Worm (Caenorhabditis elegans) whole organism, late embryonic: ENCODE measurements around the gene cox-16.

ENCODE experiments used
- F13H6.1 ChIP-seq: sonication (generic microtip); optimal IDR thresholded peaks from 2 replicates; lab custom pipeline; 2016; ENCODE audit warnings: missing genetic modification characterization, missing compliant biosample characterization
- K09A11.1 ChIP-seq: sonication (generic microtip); optimal IDR thresholded peaks from 2 replicates; lab custom pipeline; 2017; ENCODE audit warnings: antibody characterized with exemption, mild to moderate bottlenecking, missing genetic modification characterization, missing compliant biosample characterization; ENCODE audit not compliant: insufficient read depth
- T23F11.4 ChIP-seq: fragments of 200-800 bp; sonication (Bioruptor generic); optimal IDR thresholded peaks from 2 replicates; lab custom pipeline; 2018; ENCODE audit warnings: mild to moderate bottlenecking, missing genetic modification characterization, missing compliant biosample characterization
- Y22D7AL.16 ChIP-seq: sonication (generic microtip); optimal IDR thresholded peaks from 2 replicates; lab custom pipeline; 2016; ENCODE audit warnings: missing genetic modification characterization, missing compliant biosample characterization
- ceh-14 ChIP-seq: sonication (generic microtip); optimal IDR thresholded peaks from 2 replicates; lab custom pipeline; 2016; ENCODE audit warnings: missing genotype, missing genetic modification characterization, missing compliant biosample characterization
- ceh-18 ChIP-seq: sonication (generic microtip); optimal IDR thresholded peaks from 2 replicates; lab custom pipeline; 2016; ENCODE audit warnings: missing genetic modification characterization, missing compliant biosample characterization
- ceh-19 ChIP-seq: fragments of 200-800 bp; sonication (Bioruptor generic); optimal IDR thresholded peaks from 2 replicates; lab custom pipeline; 2018; ENCODE audit warnings: mild to moderate bottlenecking, missing genetic modification characterization, missing compliant biosample characterization
- ceh-2 ChIP-seq: sonication (generic microtip); optimal IDR thresholded peaks from 2 replicates; lab custom pipeline; 2016; ENCODE audit warnings: missing genotype, missing genetic modification characterization, missing compliant biosample characterization
- ceh-22 ChIP-seq: sonication (generic microtip); optimal IDR thresholded peaks from 2 replicates; lab custom pipeline; 2017; ENCODE audit warnings: missing biosample characterization, missing genetic modification characterization
- ceh-34 ChIP-seq: sonication (generic microtip); optimal IDR thresholded peaks from 2 replicates; lab custom pipeline; 2016; ENCODE audit warnings: mild to moderate bottlenecking, missing genetic modification characterization, missing compliant biosample characterization
- ceh-48 ChIP-seq: sonication (generic microtip); optimal IDR thresholded peaks from 2 replicates; lab custom pipeline; 2016; ENCODE audit warnings: missing genetic modification characterization, inconsistent platforms, missing compliant biosample characterization
- ceh-6 ChIP-seq: fragments of 200-800 bp; sonication (Bioruptor generic); optimal IDR thresholded peaks from 2 replicates; lab custom pipeline; 2018; ENCODE audit warnings: mild to moderate bottlenecking, missing genetic modification characterization, missing compliant biosample characterization
- dve-1 ChIP-seq: sonication (generic microtip); optimal IDR thresholded peaks from 2 replicates; lab custom pipeline; 2017; ENCODE audit warnings: antibody characterized with exemption, mild to moderate bottlenecking, missing genetic modification characterization, missing compliant biosample characterization
- elt-4 ChIP-seq: sonication (generic microtip); optimal IDR thresholded peaks from 2 replicates; lab custom pipeline; 2016; ENCODE audit warnings: missing genetic modification characterization, missing compliant biosample characterization
- fax-1 ChIP-seq: sonication (generic microtip); optimal IDR thresholded peaks from 2 replicates; lab custom pipeline; 2016; ENCODE audit warnings: missing genotype, missing genetic modification characterization, missing compliant biosample characterization
- fkh-6 ChIP-seq: sonication (generic microtip); optimal IDR thresholded peaks from 2 replicates; lab custom pipeline; 2016; ENCODE audit warnings: missing genetic modification characterization, missing compliant biosample characterization
- gmeb-2 ChIP-seq: sonication (generic microtip); optimal IDR thresholded peaks from 2 replicates; lab custom pipeline; 2016; ENCODE audit warnings: missing genetic modification characterization, inconsistent platforms, missing compliant biosample characterization
- hlh-13 ChIP-seq: fragments of 200-800 bp; sonication (Bioruptor generic); optimal IDR thresholded peaks from 2 replicates; lab custom pipeline; 2018; ENCODE audit warnings: mild to moderate bottlenecking, missing genetic modification characterization, missing compliant biosample characterization
- hlh-6 ChIP-seq: sonication (generic microtip); optimal IDR thresholded peaks from 2 replicates; lab custom pipeline; 2016; ENCODE audit warnings: missing genotype, missing genetic modification characterization, missing compliant biosample characterization
- madf-2 ChIP-seq: sonication (generic microtip); optimal IDR thresholded peaks from 2 replicates; lab custom pipeline; 2017; ENCODE audit warnings: missing genetic modification characterization, missing compliant biosample characterization
- mec-3 ChIP-seq: sonication (generic microtip); optimal IDR thresholded peaks from 2 replicates; lab custom pipeline; 2016; ENCODE audit warnings: borderline replicate concordance, missing genetic modification characterization, missing compliant biosample characterization
- nfya-1 ChIP-seq: sonication (generic microtip); optimal IDR thresholded peaks from 2 replicates; lab custom pipeline; 2017; ENCODE audit warnings: missing genetic modification characterization, mild to moderate bottlenecking, missing compliant biosample characterization, antibody characterized with exemption, moderate library complexity
- nhr-232 ChIP-seq: sonication (generic microtip); optimal IDR thresholded peaks from 2 replicates; lab custom pipeline; 2016; ENCODE audit warnings: missing genetic modification characterization, missing compliant biosample characterization
- odd-2 ChIP-seq: sonication (generic microtip); optimal IDR thresholded peaks from 2 replicates; lab custom pipeline; 2017; ENCODE audit warnings: antibody characterized with exemption, mild to moderate bottlenecking, missing genetic modification characterization, missing compliant biosample characterization
- pat-9 ChIP-seq: fragments of 200-800 bp; sonication (Bioruptor generic); optimal IDR thresholded peaks from 2 replicates; lab custom pipeline; 2018; ENCODE audit warnings: mild to moderate bottlenecking, missing genetic modification characterization, moderate library complexity, missing compliant biosample characterization
- pha-2 ChIP-seq: sonication (generic microtip); optimal IDR thresholded peaks from 2 replicates; lab custom pipeline; 2017; ENCODE audit warnings: mild to moderate bottlenecking, missing genetic modification characterization, missing compliant biosample characterization
- pha-4 ChIP-seq: fragments of 150-350 bp; optimal IDR thresholded peaks from 2 replicates; lab custom pipeline; 2018; ENCODE audit warnings: missing biosample characterization, missing genetic modification reagents, missing genetic modification characterization
- pqm-1 ChIP-seq: sonication (generic microtip); optimal IDR thresholded peaks from 2 replicates; lab custom pipeline; 2016; ENCODE audit warnings: missing genetic modification characterization, missing compliant biosample characterization
- rnt-1 ChIP-seq: sonication (generic microtip); optimal IDR thresholded peaks from 2 replicates; lab custom pipeline; 2016; ENCODE audit warnings: missing genetic modification characterization, missing compliant biosample characterization
- unc-3 ChIP-seq, 2 experiments: fragments of 200-800 bp in 1 of 2; sonication (Bioruptor generic) in 1 of 2; sonication (generic microtip) in 1 of 2; conservative IDR thresholded peaks in 1 of 2; optimal IDR thresholded peaks in 1 of 2; 2 replicates each; pipeline versions ENCODE4 v1.3.6 to Lab custom; 2016 to 2022; ENCODE audit warnings: missing compliant biosample characterization in 2 of 2, missing genetic modification characterization in 2 of 2, missing genetic modification reagents in 1 of 2
- unc-55 ChIP-seq: sonication (generic microtip); optimal IDR thresholded peaks from 2 replicates; lab custom pipeline; 2017; ENCODE audit warnings: missing biosample characterization, missing genetic modification reagents, missing genetic modification characterization
- zip-5 ChIP-seq: sonication (generic microtip); optimal IDR thresholded peaks from 2 replicates; lab custom pipeline; 2016; ENCODE audit warnings: missing genetic modification characterization, missing compliant biosample characterization

Gene cox-16

ce11 chrV:5548497-5548896 is 12.5 kb upstream of the cox-16 start (continued):
- no peak for TF ChIP-seq elt-4

- TF ChIP-seq hlh-6 (tag; lab: Kevin White, UChicago) = no peak
- no peak for TF ChIP-seq odd-2
- no peak for TF ChIP-seq dve-1 (tag; lab: Kevin White, UChicago)
- no peak for TF ChIP-seq nhr-232 (tag; lab: Kevin White, UChicago)
- TF ChIP-seq elt-4 = no peak
- TF ChIP-seq ceh-22 (tag; lab: Kevin White, UChicago) = no peak
- TF ChIP-seq ceh-48 (tag; lab: Kevin White, UChicago) = no peak
Observed at ce11 chrV:5548051-5548450, 12.0 kb upstream of the cox-16 start, which contains the start of gene ugt-48. Gene ugt-48, minus strand, starts transcription at chrV:5548062.

- TF ChIP-seq madf-2 (tag; lab: Kevin White, UChicago) (no peak), ceh-2 (tag; lab: Kevin White, UChicago) (no peak), pha-2 (tag; lab: Kevin White, UChicago) (no peak), unc-55 (no peak), ceh-19 (GFP tag; lab: Kevin White, UChicago) (no peak)
Observed at ce11 chrV:5538500-5538899, 2.5 kb upstream of the cox-16 start, which contains the start of gene cft-1. Gene cft-1, plus strand, starts transcription at chrV:5538800.

- TF ChIP-seq pqm-1 (no peak), nfya-1 (tag; lab: Kevin White, UChicago) (no peak), mec-3 (tag; lab: Kevin White, UChicago) (no peak), fkh-6 (tag; lab: Kevin White, UChicago) (no peak), zip-5 (tag; lab: Kevin White, UChicago) (no peak), ceh-19 (GFP tag; lab: Kevin White, UChicago) (no peak)
Observed at ce11 chrV:5535774-5536173, 269 bp downstream of the cox-16 start, which contains the start of gene C24G6.8. Gene C24G6.8, minus strand, starts transcription at chrV:5535874.

ce11 chrV:5533755-5534154 is 2.3 kb downstream of the cox-16 start, which contains the start of gene grl-1:
Gene grl-1, minus strand, starts transcription at chrV:5533855.
- no peak for TF ChIP-seq pat-9 (tag; lab: Kevin White, UChicago)
- TF ChIP-seq ceh-14 (tag; lab: Kevin White, UChicago) = no peak
- no peak for TF ChIP-seq pha-4
- no peak for TF ChIP-seq fax-1
- TF ChIP-seq ceh-6 (GFP tag; lab: Kevin White, UChicago) = no peak
- TF ChIP-seq pha-2 (tag; lab: Kevin White, UChicago) = no peak
- no peak for TF ChIP-seq gmeb-2 (tag; lab: Kevin White, UChicago)
- no peak for TF ChIP-seq Y22D7AL.16 (tag; lab: Kevin White, UChicago)
- no peak for TF ChIP-seq rnt-1 (tag; lab: Kevin White, UChicago)
- TF ChIP-seq ceh-18 (tag; lab: Kevin White, UChicago) = no peak
- no peak for TF ChIP-seq ceh-34 (tag; lab: Kevin White, UChicago)
- TF ChIP-seq hlh-13 = no peak
- no peak for TF ChIP-seq nhr-232 (tag; lab: Kevin White, UChicago)
- TF ChIP-seq, all 69 proteins: peak for 0

- TF ChIP-seq F13H6.1 (tag; lab: Kevin White, UChicago) (no peak), K09A11.1 (no peak), unc-3 (GFP tag; conservative IDR thresholded peaks at IDR 0.05; lab: Robert Waterston, UW) (no peak), unc-3 (tag; optimal IDR thresholded peaks at IDR 0.05; lab: Kevin White, UChicago) (no peak), T23F11.4 (GFP tag; lab: Kevin White, UChicago) (no peak)
- TF ChIP-seq, all 69 proteins: peak for 0
Observed at ce11 chrV:5527694-5528093, 8.3 kb downstream of the cox-16 start.
